Worm (Caenorhabditis elegans): Measurements from ENCODE around the gene C47E12.3.

- TF ChIP-seq ama-1 (optimal IDR thresholded peaks at IDR 0.05) (no peak), lin-11 (tag; optimal IDR thresholded peaks at IDR 0.05) (no peak)
Observed at ce11 chrIV:9974392-9974791, 27.3 kb downstream of the C47E12.3 start, which contains the start of gene C47E12.9.
